Worm (Caenorhabditis elegans): ENCODE data around the gene copg-1.

The copg-1 gene

DNA sequence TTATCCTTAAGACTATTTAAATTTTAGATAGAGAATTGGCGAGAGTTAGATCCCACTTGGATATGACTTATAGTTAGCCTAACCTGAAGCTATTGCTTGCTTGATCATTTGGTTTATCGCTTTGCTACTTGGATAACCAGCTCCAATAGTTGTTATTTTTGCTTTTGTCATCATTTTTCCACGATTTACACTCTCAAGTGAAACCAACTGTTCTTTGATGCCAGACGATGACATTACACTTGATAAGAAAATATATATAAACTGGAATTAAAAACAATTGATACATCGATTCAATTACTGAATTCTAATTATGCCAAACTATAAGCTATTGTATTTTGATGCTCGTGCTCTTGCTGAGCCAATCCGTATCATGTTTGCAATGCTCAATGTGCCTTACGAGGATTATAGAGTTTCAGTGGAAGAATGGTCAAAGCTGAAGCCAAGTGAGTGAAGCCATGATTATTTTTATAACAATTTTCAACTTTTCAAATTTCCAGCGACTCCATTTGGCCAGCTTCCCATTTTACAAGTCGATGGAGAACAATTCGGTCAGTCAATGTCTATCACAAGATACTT is 9.7 kb upstream of the copg-1 start, which contains the start of the genes gst-2, gst-4 and dhs-12 (continued):
- TF ChIP-seq mes-4 (tag; optimal IDR thresholded peaks at IDR 0.05) (no peak), F39B2.1 (GFP tag; IDR thresholded peaks at IDR 0.05) (no peak)

DNA sequence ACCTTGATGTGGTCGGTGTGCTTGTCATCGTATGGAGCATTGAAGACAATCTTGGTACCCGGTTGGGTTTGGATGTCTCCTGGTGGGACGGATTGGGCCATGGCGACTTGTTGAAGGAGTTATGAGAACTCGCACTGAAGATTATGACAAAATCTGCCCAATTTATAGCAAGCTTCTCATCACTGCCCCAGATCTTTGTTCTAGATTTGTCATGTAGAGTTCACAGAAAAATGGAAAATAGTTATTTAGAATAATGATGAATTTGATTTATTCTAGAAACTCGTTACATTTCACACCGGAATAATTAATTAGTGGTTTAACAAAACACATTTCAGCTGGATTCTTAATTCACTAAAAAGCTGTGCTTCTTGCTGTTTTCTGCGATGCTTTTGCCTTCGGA is 8.1 kb upstream of the copg-1 start, which contains the start of gene msp-38:
Gene msp-38, minus strand, starts transcription at position 101 of the 400 bp plus-strand sequence.
- TF ChIP-seq nhr-179 (tag; optimal IDR thresholded peaks at IDR 0.05) (no peak), C06A6.2 (GFP tag; conservative IDR thresholded peaks at IDR 0.05) (no peak), ztf-28 (GFP tag; IDR thresholded peaks at IDR 0.05) (no peak)

DNA sequence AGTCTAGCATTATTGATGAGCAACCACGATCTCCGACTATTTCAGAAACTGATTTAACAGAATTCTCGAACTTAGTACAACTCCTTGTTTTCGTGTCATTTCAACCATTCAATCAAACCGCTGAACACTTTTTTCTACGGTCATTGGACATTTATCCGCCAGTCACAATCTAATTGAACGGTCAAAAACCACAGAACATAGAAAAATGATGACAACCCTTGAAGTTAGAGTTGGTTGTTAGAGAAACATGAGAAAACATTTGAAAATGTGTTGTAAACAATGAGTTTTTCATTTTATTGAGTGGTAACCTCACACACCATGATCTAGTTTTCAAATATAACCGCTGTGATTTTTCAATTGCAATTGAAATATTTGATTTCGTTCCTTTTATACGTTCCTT is 7.3 kb upstream of the copg-1 start:
- TF ChIP-seq ztf-28 (GFP tag; IDR thresholded peaks at IDR 0.05) (no peak), nfya-1 (tag; optimal IDR thresholded peaks at IDR 0.05; ENCODE audit: borderline replicate concordance, insufficient read depth) (no peak), cebp-2 (GFP tag; IDR thresholded peaks at IDR 0.05) (no peak), lin-40 (tag; optimal IDR thresholded peaks at IDR 0.05) (no peak), dpl-1 (GFP tag; optimal IDR thresholded peaks at IDR 0.05) (no peak), F57A8.1 (GFP tag; optimal IDR thresholded peaks at IDR 0.05) (no peak), lsy-27 (tag; optimal IDR thresholded peaks at IDR 0.05; ENCODE audit: borderline replicate concordance, insufficient read depth) (no peak), egl-44 (GFP tag; IDR thresholded peaks at IDR 0.05) (no peak)

DNA sequence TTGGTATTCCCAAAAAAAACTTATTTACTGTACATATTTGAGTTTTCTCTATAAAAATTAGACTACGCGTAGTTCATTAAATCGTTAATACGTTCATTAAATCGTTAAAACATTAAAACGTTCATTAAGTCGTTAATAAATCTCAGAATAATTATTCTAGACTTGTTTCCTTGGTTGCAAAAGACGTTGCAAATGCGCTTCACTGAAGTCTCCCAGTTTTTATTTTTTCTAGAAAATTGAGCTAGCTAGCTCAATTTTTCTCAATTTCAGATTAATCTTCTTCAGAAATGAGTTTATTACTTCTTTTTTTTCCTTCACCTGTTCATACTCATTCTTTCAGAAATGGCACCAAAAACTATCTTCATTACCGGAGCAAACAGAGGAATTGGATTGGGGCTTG is 6.8 kb upstream of the copg-1 start:
- TF ChIP-seq madf-8 (GFP tag; conservative IDR thresholded peaks at IDR 0.05) = peak; percentile 60
- TF ChIP-seq madf-6 (GFP tag; IDR thresholded peaks at IDR 0.05) = peak; percentile 76
- no peak for TF ChIP-seq F23B12.7 (tag; optimal IDR thresholded peaks at IDR 0.05; ENCODE audit: insufficient read depth)
- TF ChIP-seq lsy-27 (tag; optimal IDR thresholded peaks at IDR 0.05; ENCODE audit: borderline replicate concordance, insufficient read depth) = no peak
- TF ChIP-seq F22D6.2 (tag; optimal IDR thresholded peaks at IDR 0.05) = no peak

DNA sequence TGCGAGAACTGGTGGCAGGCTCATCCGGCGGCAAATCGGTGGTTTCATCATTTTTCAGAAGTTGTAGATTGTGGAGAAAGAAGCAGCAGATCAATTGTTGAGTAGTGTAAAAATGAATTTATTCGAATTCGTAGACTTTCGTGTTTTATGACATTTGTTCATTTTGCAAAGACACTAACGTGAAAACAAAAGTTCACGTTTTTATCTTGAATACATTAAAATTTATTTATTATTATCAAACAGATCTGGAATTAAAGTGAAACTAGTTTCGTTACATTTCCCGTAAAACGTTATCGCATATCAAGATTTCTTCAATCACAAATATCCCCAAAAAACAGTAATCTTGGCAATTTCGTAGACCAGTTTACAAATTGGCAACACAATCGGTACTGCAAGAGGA is 4.9 kb upstream of the copg-1 start, which contains the start of gene T14G10.8:
Gene T14G10.8, minus strand, starts transcription at position 101 of the 400 bp plus-strand sequence.
- TF ChIP-seq attf-3 (GFP tag; conservative IDR thresholded peaks at IDR 0.05) (no peak), somi-1 (GFP tag; optimal IDR thresholded peaks at IDR 0.05) (no peak), die-1 (tag; optimal IDR thresholded peaks at IDR 0.05) (no peak), tbp1 (GFP tag; optimal IDR thresholded peaks at IDR 0.05) (no peak), F22D6.2 (tag; optimal IDR thresholded peaks at IDR 0.05) (no peak), F37B4.10 (GFP tag; IDR thresholded peaks at IDR 0.05) (no peak), ekl-4 (GFP tag; IDR thresholded peaks at IDR 0.05) (no peak), attf-5 (GFP tag; optimal IDR thresholded peaks at IDR 0.05) (no peak), ceh-27 (GFP tag; optimal IDR thresholded peaks at IDR 0.05) (no peak), F57C9.4 (tag; optimal IDR thresholded peaks at IDR 0.05) (no peak), lin-35 (GFP tag; optimal IDR thresholded peaks at IDR 0.05) (no peak), snpc-4 (GFP tag; optimal IDR thresholded peaks at IDR 0.05) (no peak), snpc-4 (tag; optimal IDR thresholded peaks at IDR 0.05) (no peak), him-1 (tag; optimal IDR thresholded peaks at IDR 0.05) (no peak), let-607 (tag; optimal IDR thresholded peaks at IDR 0.05) (no peak), akir-1 (GFP tag; optimal IDR thresholded peaks at IDR 0.05) (no peak), K11D2.4 (GFP tag; IDR thresholded peaks at IDR 0.05) (no peak)
